Fruit fly (Drosophila melanogaster): ENCODE results near the gene snsl.

DNA sequence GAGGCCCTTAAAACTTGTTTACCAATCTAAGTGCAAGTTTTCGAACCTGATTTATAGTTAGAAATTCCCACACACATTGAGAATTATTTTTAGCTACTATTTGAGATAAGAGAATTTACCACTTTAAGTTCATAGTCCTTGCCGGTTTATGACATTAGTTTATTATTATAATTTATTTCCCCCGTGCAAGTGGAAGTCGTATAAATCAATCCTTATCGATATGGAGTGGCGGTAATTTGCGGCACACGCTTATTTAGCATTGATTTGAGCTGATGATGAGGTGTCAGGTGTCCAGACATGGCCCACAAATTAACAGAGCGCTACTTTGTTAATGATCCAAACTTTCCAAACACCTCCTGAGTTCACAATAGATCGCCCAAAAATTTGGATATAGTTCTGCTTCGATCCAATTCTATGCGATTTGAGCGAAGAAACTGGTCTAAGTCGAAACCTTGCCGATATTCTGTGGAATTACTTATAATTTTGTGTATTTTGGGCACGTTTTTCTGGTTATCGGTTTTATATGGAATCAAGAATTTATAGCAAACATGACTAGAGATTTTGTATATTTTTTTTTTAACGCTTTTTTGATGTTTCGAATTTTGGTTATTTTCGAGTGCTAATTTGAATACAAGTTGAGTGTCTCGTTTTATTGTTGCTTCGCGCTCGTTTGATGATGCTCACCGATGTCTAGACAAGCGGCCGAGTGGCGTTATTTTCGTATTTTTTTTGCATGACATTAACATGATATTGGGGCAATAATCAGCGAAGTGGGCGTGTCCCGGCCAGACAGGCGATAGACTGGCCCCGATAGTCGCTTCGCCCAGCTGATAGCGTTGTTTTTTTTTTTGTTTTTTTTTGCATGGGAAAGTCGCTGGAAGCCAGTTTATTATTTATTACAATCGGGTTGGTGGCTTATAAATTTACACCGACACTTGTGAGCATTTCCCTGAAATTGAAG lies 6.7 kb downstream of the snsl start:
- TF ChIP-seq CG4617 (GFP tag; optimal IDR thresholded peaks at IDR 0.05; ENCODE audit: borderline replicate concordance) (no peak), sqz (GFP tag; optimal IDR thresholded peaks at IDR 0.05) (no peak), scrt (GFP tag; optimal IDR thresholded peaks at IDR 0.05) (no peak), CG15601 (tag; optimal IDR thresholded peaks at IDR 0.05) (no peak), tll (GFP tag; optimal IDR thresholded peaks at IDR 0.05) (no peak), CoRest (tag; optimal IDR thresholded peaks at IDR 0.05) (no peak), E2f1 (GFP tag; IDR thresholded peaks at IDR 0.05) (no peak), salm (tag; optimal IDR thresholded peaks at IDR 0.05) (no peak), nerfin-1 (tag; optimal IDR thresholded peaks at IDR 0.05) (no peak)

All from whole organism, embryonic.